Fruit fly (Drosophila melanogaster): ENCODE data around the gene eIF4E1.
A peak's percentile ranks its signal among the peaks of the same experiment; 100 is the strongest.

Gene eIF4E1

DNA sequence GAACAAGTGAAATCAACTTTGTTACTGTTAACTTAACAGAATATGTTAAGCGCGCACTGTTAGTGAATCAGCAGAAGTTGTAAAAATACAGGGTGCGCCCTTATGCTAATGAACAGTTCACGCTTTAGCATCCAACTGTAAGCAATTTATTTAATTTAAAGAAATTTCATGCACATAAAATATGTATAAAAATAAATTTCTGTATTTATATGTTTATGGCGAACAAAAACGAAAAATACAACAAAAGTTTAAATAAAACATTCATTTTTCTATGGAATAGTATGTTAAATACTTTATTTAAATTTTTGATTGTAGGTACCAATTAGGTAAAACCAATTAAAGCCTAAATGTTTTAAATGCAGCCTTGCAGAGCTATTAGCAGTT is 22.3 kb upstream of the eIF4E1 start (continued):
- no peak for TF ChIP-seq jumu (GFP tag; optimal IDR thresholded peaks at IDR 0.05)
- peak; percentile 63 for TF ChIP-seq grau (tag; optimal IDR thresholded peaks at IDR 0.05)
- no peak for TF ChIP-seq CG1602 (GFP tag; optimal IDR thresholded peaks at IDR 0.05)
- TF ChIP-seq CG10147 (GFP tag; optimal IDR thresholded peaks at IDR 0.05): peak; percentile 22
- TF ChIP-seq Mes4 (GFP tag; optimal IDR thresholded peaks at IDR 0.05): no peak
- no peak for TF ChIP-seq CG7987 (GFP tag; optimal IDR thresholded peaks at IDR 0.05)
- TF ChIP-seq CG9932 (GFP tag; IDR thresholded peaks at IDR 0.05): 0 out of 2 replicates have a peak, but pooled peaks have one; percentile 19
- TF ChIP-seq E2f2 (GFP tag; IDR thresholded peaks at IDR 0.05): peak; percentile 23; the same call in 1 of the 2 replicates
- TF ChIP-seq ash1 (GFP tag; optimal IDR thresholded peaks at IDR 0.05): no peak
- no peak for TF ChIP-seq Rx (GFP tag; IDR thresholded peaks at IDR 0.05)
- no peak for TF ChIP-seq CG4404 (GFP tag; IDR thresholded peaks at IDR 0.05)
- no peak for TF ChIP-seq NK7.1 (GFP tag; optimal IDR thresholded peaks at IDR 0.05)
- no peak for TF ChIP-seq Ssrp (tag; optimal IDR thresholded peaks at IDR 0.05)
- no peak for TF ChIP-seq eyg (GFP tag; optimal IDR thresholded peaks at IDR 0.05)
- TF ChIP-seq corto (GFP tag; optimal IDR thresholded peaks at IDR 0.05): no peak
- peak; percentile 5 for TF ChIP-seq CG12942 (GFP tag; optimal IDR thresholded peaks at IDR 0.05)
- TF ChIP-seq Bgb (GFP tag; IDR thresholded peaks at IDR 0.05; ENCODE audit: partially characterized antibody): no peak
- TF ChIP-seq Elba2 (GFP tag; optimal IDR thresholded peaks at IDR 0.05): no peak
- TF ChIP-seq chinmo (GFP tag; IDR thresholded peaks at IDR 0.05; ENCODE audit: partially characterized antibody): no peak
- TF ChIP-seq CG16815 (GFP tag; optimal IDR thresholded peaks at IDR 0.05): no peak
- no peak for TF ChIP-seq tio (GFP tag; optimal IDR thresholded peaks at IDR 0.05)
- no peak for TF ChIP-seq CG3726 (GFP tag; IDR thresholded peaks at IDR 0.05)
- TF ChIP-seq CG8359 (GFP tag; optimal IDR thresholded peaks at IDR 0.05; ENCODE audit: borderline replicate concordance): no peak
- peak; percentile 70 for TF ChIP-seq CG15269 (tag; optimal IDR thresholded peaks at IDR 0.05)
- TF ChIP-seq slou (GFP tag; optimal IDR thresholded peaks at IDR 0.05): no peak

DNA sequence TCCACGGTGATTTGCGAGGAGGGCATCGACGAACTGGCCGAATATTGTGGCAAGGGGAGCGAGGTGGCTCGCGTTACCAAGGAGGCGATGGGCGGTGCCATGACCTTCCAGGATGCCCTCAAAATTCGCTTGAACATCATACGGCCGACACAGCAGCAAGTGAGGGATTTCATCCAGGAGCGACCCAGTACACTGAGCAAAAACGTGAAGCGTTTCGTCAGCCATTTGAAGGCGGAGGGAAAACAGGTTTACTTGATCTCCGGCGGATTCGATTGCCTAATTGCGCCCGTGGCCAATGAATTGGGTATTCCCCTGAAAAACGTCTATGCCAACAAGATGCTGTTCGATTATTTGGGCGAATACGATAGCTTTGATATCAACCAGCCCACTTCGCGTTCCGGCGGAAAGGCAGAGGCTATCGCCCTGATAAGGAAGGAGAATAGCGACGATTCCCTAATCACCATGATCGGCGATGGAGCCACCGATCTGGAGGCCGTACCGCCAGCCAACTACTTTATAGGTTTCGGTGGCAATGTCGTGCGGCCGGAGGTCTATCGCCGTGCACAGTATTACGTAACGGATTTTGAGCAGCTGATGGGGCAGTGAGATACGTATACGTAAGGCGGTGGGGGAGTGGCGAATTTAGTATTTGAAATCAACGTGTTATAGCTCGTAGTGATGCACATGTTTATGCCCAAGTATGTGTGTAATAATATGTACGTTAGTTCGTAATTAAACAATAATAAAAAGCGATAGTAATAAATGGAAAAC is 21.7 kb upstream of the eIF4E1 start:
- TF ChIP-seq CG31224 (GFP tag; IDR thresholded peaks at IDR 0.05): no peak
- TF ChIP-seq z (GFP tag; IDR thresholded peaks at IDR 0.05): 0 out of 3 replicates have a peak, but pooled peaks have one; percentile 39
- no peak for TF ChIP-seq CG7372 (GFP tag; IDR thresholded peaks at IDR 0.05)
- no peak for TF ChIP-seq Mes4 (GFP tag; optimal IDR thresholded peaks at IDR 0.05)
- 0 out of 2 replicates have a peak, but pooled peaks have one; percentile 20 for TF ChIP-seq Bgb (GFP tag; IDR thresholded peaks at IDR 0.05; ENCODE audit: partially characterized antibody)
- no peak for TF ChIP-seq Neu2 (GFP tag; optimal IDR thresholded peaks at IDR 0.05; ENCODE audit: borderline replicate concordance)
- TF ChIP-seq cad (GFP tag; optimal IDR thresholded peaks at IDR 0.05): no peak
- peak in 1 of 2 experiments; percentile 99 for TF ChIP-seq Pdp1 (GFP tag; optimal IDR thresholded peaks at IDR 0.05)
- no peak for TF ChIP-seq Dfd (GFP tag; optimal IDR thresholded peaks at IDR 0.05)
- peak; percentile 85 for TF ChIP-seq grn (GFP tag; optimal IDR thresholded peaks at IDR 0.05)
- peak; percentile 66 for TF ChIP-seq Ets65A (GFP tag)
- TF ChIP-seq CG12769 (tag; optimal IDR thresholded peaks at IDR 0.05): peak; percentile 7
- no peak for TF ChIP-seq Doc3 (GFP tag; IDR thresholded peaks at IDR 0.05; ENCODE audit: partially characterized antibody)
- no peak for TF ChIP-seq CG6791 (GFP tag; IDR thresholded peaks at IDR 0.05; ENCODE audit: partially characterized antibody)
- TF ChIP-seq yki (optimal IDR thresholded peaks at IDR 0.05): no peak
- no peak for TF ChIP-seq Hand (GFP tag; optimal IDR thresholded peaks at IDR 0.05)
- TF ChIP-seq otp (GFP tag; IDR thresholded peaks at IDR 0.05): no peak
- peak; percentile 38 for TF ChIP-seq ftz-f1 (GFP tag; optimal IDR thresholded peaks at IDR 0.05)
- TF ChIP-seq BEAF-32 (GFP tag; optimal IDR thresholded peaks at IDR 0.05): peak; percentile 8
- TF ChIP-seq Med (GFP tag): peak; percentile 69
- TF ChIP-seq CG13287 (GFP tag; IDR thresholded peaks at IDR 0.05; ENCODE audit: partially characterized antibody): 0 out of 2 replicates have a peak, but pooled peaks have one; percentile 5
- TF ChIP-seq abd-A (tag; optimal IDR thresholded peaks at IDR 0.05): peak; percentile 4
- no peak for TF ChIP-seq en (GFP tag; optimal IDR thresholded peaks at IDR 0.05)
- peak; percentile 38 for TF ChIP-seq zf30C (GFP tag; optimal IDR thresholded peaks at IDR 0.05)
- TF ChIP-seq CG9437 (GFP tag; optimal IDR thresholded peaks at IDR 0.05): peak; percentile 98
- no peak for TF ChIP-seq CG2712 (tag; optimal IDR thresholded peaks at IDR 0.05)
- no peak for TF ChIP-seq dati (GFP tag; IDR thresholded peaks at IDR 0.05)
